Worm (Caenorhabditis elegans): ENCODE measurements around the gene T04C9.1.

ce11 chrIII:5943368-5944180 lies 49.4 kb upstream of the T04C9.1 start:
- TF ChIP-seq mdl-1 (tag; optimal IDR thresholded peaks at IDR 0.05), result no peak
- TF ChIP-seq R02D3.7 (tag; optimal IDR thresholded peaks at IDR 0.05), result no peak
- TF ChIP-seq egl-27 (tag; optimal IDR thresholded peaks at IDR 0.05), result no peak
